Fruit fly (Drosophila melanogaster) whole organism, embryonic: Measurements from ENCODE around the gene Pebp1.

Source experiments
- BEAF-32 ChIP-seq: fragments of 200-800 bp; sonication (Bioruptor generic); optimal IDR thresholded peaks from 3 replicates; lab custom pipeline; 2017; ENCODE audit warnings: missing biosample characterization, missing genetic modification characterization, mild to moderate bottlenecking, moderate library complexity, missing genetic modification reagents
- CG10147 ChIP-seq: fragments of 200-800 bp; sonication (Bioruptor generic); optimal IDR thresholded peaks from 2 replicates; lab custom pipeline; 2019; ENCODE audit warnings: missing biosample characterization, mild to moderate bottlenecking, missing genetic modification characterization, moderate library complexity
- CG10267 ChIP-seq: fragments of 200-800 bp; sonication (Bioruptor generic); optimal IDR thresholded peaks from 2 replicates; lab custom pipeline; 2018; ENCODE audit warnings: missing biosample characterization, mild to moderate bottlenecking, missing genetic modification characterization, moderate library complexity
- CG11560 ChIP-seq: fragments of 200-800 bp; sonication (Bioruptor generic); IDR thresholded peaks from 3 replicates; pipeline ENCODE4 v1.3.6; 2022; ENCODE audit warnings: missing biosample characterization, missing genetic modification characterization
- CG12219 ChIP-seq: fragments of 200-800 bp; sonication (Bioruptor generic); optimal IDR thresholded peaks from 3 replicates; lab custom pipeline; 2018; ENCODE audit warnings: missing biosample characterization, mild to moderate bottlenecking, missing genetic modification characterization
- CG12942 ChIP-seq: fragments of 200-800 bp; sonication (Bioruptor generic); optimal IDR thresholded peaks from 3 replicates; lab custom pipeline; 2016; ENCODE audit warnings: missing biosample characterization, missing genetic modification characterization
- CG13296 ChIP-seq: fragments of 200-800 bp; sonication (Bioruptor generic); optimal IDR thresholded peaks from 3 replicates; lab custom pipeline; 2018; ENCODE audit warnings: missing biosample characterization, mild to moderate bottlenecking, missing genetic modification characterization
- CG15073 ChIP-seq: fragments of 200-800 bp; sonication (Bioruptor generic); optimal IDR thresholded peaks from 2 replicates; lab custom pipeline; 2016; ENCODE audit warnings: missing biosample characterization, missing genetic modification characterization
- CG16813 ChIP-seq: fragments of 200-800 bp; sonication (Bioruptor generic); IDR thresholded peaks from 3 replicates; pipeline ENCODE4 v1.3.6; 2022; ENCODE audit warnings: missing biosample characterization, missing genetic modification characterization; ENCODE audit not compliant: partially characterized antibody
- CG18599 ChIP-seq: fragments of 200-800 bp; sonication (Bioruptor generic); optimal IDR thresholded peaks from 3 replicates; lab custom pipeline; 2017; ENCODE audit warnings: missing biosample characterization, missing genetic modification characterization, mild to moderate bottlenecking, moderate library complexity, missing genetic modification reagents
- CG18764 ChIP-seq: fragments of 200-800 bp; sonication (Bioruptor generic); optimal IDR thresholded peaks from 3 replicates; lab custom pipeline; 2016; ENCODE audit warnings: missing biosample characterization, missing genetic modification characterization
- CG2202 ChIP-seq: fragments of 200-800 bp; sonication (Bioruptor generic); optimal IDR thresholded peaks from 2 replicates; lab custom pipeline; 2018; ENCODE audit warnings: missing biosample characterization, mild to moderate bottlenecking, missing genetic modification characterization
- CG2678 ChIP-seq: fragments of 200-800 bp; sonication (Bioruptor generic); optimal IDR thresholded peaks from 3 replicates; lab custom pipeline; 2019; ENCODE audit warnings: missing biosample characterization, mild to moderate bottlenecking, missing genetic modification characterization, moderate library complexity
- CG30403 ChIP-seq: fragments of 200-800 bp; sonication (Bioruptor generic); optimal IDR thresholded peaks from 3 replicates; lab custom pipeline; 2016; ENCODE audit warnings: missing biosample characterization, missing genetic modification characterization
- CG34376 ChIP-seq: fragments of 200-800 bp; sonication (Bioruptor generic); optimal IDR thresholded peaks from 2 replicates; lab custom pipeline; 2018; ENCODE audit warnings: missing biosample characterization, mild to moderate bottlenecking, missing genetic modification characterization
- CG42726 ChIP-seq: fragments of 200-800 bp; sonication (Bioruptor generic); IDR thresholded peaks from 2 replicates; pipeline ENCODE4 v1.3.6; 2022; ENCODE audit warnings: missing biosample characterization, missing genetic modification characterization; ENCODE audit not compliant: partially characterized antibody
- CG43689 ChIP-seq: fragments of 200-800 bp; sonication (Bioruptor generic); IDR thresholded peaks from 2 replicates; pipeline ENCODE4 v1.3.6; 2022; ENCODE audit warnings: missing biosample characterization, missing genetic modification characterization
- CG4617 ChIP-seq: fragments of 200-800 bp; sonication (Bioruptor generic); optimal IDR thresholded peaks from 3 replicates; lab custom pipeline; 2016; ENCODE audit warnings: missing biosample characterization, missing genetic modification characterization, borderline replicate concordance
- CG6791 ChIP-seq: fragments of 200-800 bp; sonication (Bioruptor generic); IDR thresholded peaks from 3 replicates; pipeline ENCODE4 v1.3.6; 2022; ENCODE audit warnings: missing biosample characterization, missing genetic modification characterization; ENCODE audit not compliant: partially characterized antibody
- CoRest ChIP-seq: fragments of 200-800 bp; sonication (Bioruptor generic); optimal IDR thresholded peaks from 3 replicates; lab custom pipeline; 2018; ENCODE audit warnings: missing biosample characterization, mild to moderate bottlenecking, missing genetic modification characterization, moderate library complexity
- CrebB ChIP-seq: fragments of 200-800 bp; sonication (Bioruptor generic); optimal IDR thresholded peaks from 3 replicates; lab custom pipeline; 2018; ENCODE audit warnings: missing biosample characterization, mild to moderate bottlenecking, missing genetic modification characterization
- Dek ChIP-seq: fragments of 200-800 bp; sonication (Bioruptor generic); optimal IDR thresholded peaks from 3 replicates; lab custom pipeline; 2019; ENCODE audit warnings: missing biosample characterization, mild to moderate bottlenecking, missing genetic modification characterization, moderate library complexity
- Ets65A ChIP-seq: fragments of 200-800 bp; sonication (Bioruptor generic); peaks from one replicate; lab custom pipeline; 2016; ENCODE audit warnings: missing biosample characterization, missing genetic modification characterization
- Fer2 ChIP-seq: fragments of 200-800 bp; sonication (Bioruptor generic); optimal IDR thresholded peaks from 2 replicates; lab custom pipeline; 2018; ENCODE audit warnings: missing biosample characterization, mild to moderate bottlenecking, missing genetic modification characterization, moderate library complexity
- HLH4C ChIP-seq: fragments of 200-800 bp; sonication (Bioruptor generic); IDR thresholded peaks from 3 replicates; pipeline ENCODE4 v1.3.6; 2022; ENCODE audit warnings: missing biosample characterization, missing genetic modification characterization; ENCODE audit not compliant: partially characterized antibody
- Hr78 ChIP-seq, 2 experiments: fragments of 200-800 bp in 1 of 2; fragments of >200 bp in 1 of 2; sonication (Bioruptor generic) in 1 of 2; optimal IDR thresholded peaks; 2 replicates each; lab custom pipeline; 2017 to 2019; ENCODE audit warnings: missing biosample characterization in 2 of 2, missing genetic modification characterization in 2 of 2, mild to moderate bottlenecking in 1 of 2, moderate library complexity in 1 of 2
- Med ChIP-seq: fragments of 200-800 bp; sonication (Bioruptor generic); peaks from one replicate; lab custom pipeline; 2016; ENCODE audit warnings: missing biosample characterization, missing genetic modification characterization, mild to moderate bottlenecking, inconsistent platforms, moderate library complexity
- Opbp ChIP-seq: fragments of 200-800 bp; sonication (Bioruptor generic); IDR thresholded peaks from 3 replicates; pipeline ENCODE4 v1.3.6; 2022; ENCODE audit warnings: missing biosample characterization, missing genetic modification characterization; ENCODE audit not compliant: partially characterized antibody
- Sin3A ChIP-seq: fragments of >200 bp; optimal IDR thresholded peaks from 2 replicates; lab custom pipeline; 2018
- Xbp1 ChIP-seq: fragments of 200-800 bp; sonication (Bioruptor generic); optimal IDR thresholded peaks from 3 replicates; lab custom pipeline; 2016; ENCODE audit warnings: missing biosample characterization, mild to moderate bottlenecking, missing genetic modification characterization
- ac ChIP-seq: fragments of 200-800 bp; sonication (Bioruptor generic); optimal IDR thresholded peaks from 3 replicates; lab custom pipeline; 2017; ENCODE audit warnings: missing biosample characterization, mild to moderate bottlenecking, missing genetic modification characterization
- ap ChIP-seq: fragments of 200-800 bp; sonication (Bioruptor generic); IDR thresholded peaks from 2 replicates; pipeline ENCODE4 v1.3.6; 2022; ENCODE audit warnings: missing biosample characterization, missing genetic modification characterization
- bigmax ChIP-seq: fragments of 200-800 bp; sonication (Bioruptor generic); optimal IDR thresholded peaks from 2 replicates; lab custom pipeline; 2018; ENCODE audit warnings: missing biosample characterization, mild to moderate bottlenecking, missing genetic modification characterization
- bsh ChIP-seq, 2 experiments: fragments of 200-800 bp; sonication (Bioruptor generic); optimal IDR thresholded peaks; 2 replicates each; lab custom pipeline; 2017 to 2018; ENCODE audit warnings: mild to moderate bottlenecking in 2 of 2, missing biosample characterization in 2 of 2, missing genetic modification characterization in 2 of 2, moderate library complexity in 1 of 2
- ewg ChIP-seq: fragments of 200-800 bp; sonication (Bioruptor generic); optimal IDR thresholded peaks from 3 replicates; lab custom pipeline; 2017; ENCODE audit warnings: mild to moderate bottlenecking, missing biosample characterization, missing genetic modification reagents, missing genetic modification characterization
- fd102C ChIP-seq: fragments of 200-800 bp; sonication (Bioruptor generic); optimal IDR thresholded peaks from 2 replicates; lab custom pipeline; 2018; ENCODE audit warnings: missing biosample characterization, mild to moderate bottlenecking, missing genetic modification characterization, moderate library complexity
- gcm2 ChIP-seq: fragments of 200-800 bp; sonication (Bioruptor generic); optimal IDR thresholded peaks from 2 replicates; lab custom pipeline; 2016; ENCODE audit warnings: missing biosample characterization, missing genetic modification characterization
- her ChIP-seq: fragments of 200-800 bp; sonication (Bioruptor generic); optimal IDR thresholded peaks from 2 replicates; lab custom pipeline; 2016; ENCODE audit warnings: missing biosample characterization, missing genetic modification characterization
- insv ChIP-seq, 2 experiments: fragments of 200-800 bp; sonication (Bioruptor generic); optimal IDR thresholded peaks; 3 replicates each; lab custom pipeline; 2016 to 2018; ENCODE audit warnings: missing biosample characterization in 2 of 2, missing genetic modification characterization in 2 of 2
- onecut ChIP-seq: fragments of 200-800 bp; sonication (Bioruptor generic); IDR thresholded peaks from 2 replicates; pipeline ENCODE4 v1.3.6; 2022; ENCODE audit warnings: missing biosample characterization, missing genetic modification characterization
- sc ChIP-seq, 3 experiments: fragments of >200 bp in 2 of 3; fragments of 200-800 bp in 1 of 3; sonication (Bioruptor generic) in 1 of 3; optimal IDR thresholded peaks; 2 replicates in 2 of 3; 3 replicates in 1 of 3; lab custom pipeline; 2017; ENCODE audit warnings: mild to moderate bottlenecking in 1 of 3, missing biosample characterization in 1 of 3, missing genetic modification characterization in 1 of 3, missing genetic modification reagents in 1 of 3
- seq ChIP-seq: fragments of 200-800 bp; sonication (Bioruptor generic); IDR thresholded peaks from 2 replicates; pipeline ENCODE4 v1.3.6; 2022; ENCODE audit warnings: missing biosample characterization, missing genetic modification characterization
- slbo ChIP-seq: fragments of 200-800 bp; sonication (Bioruptor generic); IDR thresholded peaks from 2 replicates; pipeline ENCODE4 v1.3.6; 2022; ENCODE audit warnings: missing biosample characterization, missing genetic modification characterization
- sqz ChIP-seq: fragments of 200-800 bp; sonication (Bioruptor generic); optimal IDR thresholded peaks from 3 replicates; lab custom pipeline; 2018; ENCODE audit warnings: missing biosample characterization, mild to moderate bottlenecking, missing genetic modification characterization
- tin ChIP-seq: fragments of 200-800 bp; sonication (Bioruptor generic); optimal IDR thresholded peaks from 3 replicates; lab custom pipeline; 2016; ENCODE audit warnings: missing biosample characterization, missing genetic modification characterization
- zf30C ChIP-seq: fragments of 200-800 bp; sonication (Bioruptor generic); optimal IDR thresholded peaks from 3 replicates; lab custom pipeline; 2018; ENCODE audit warnings: missing biosample characterization, mild to moderate bottlenecking, missing genetic modification characterization
- zfh1 ChIP-seq: fragments of 200-800 bp; sonication (Bioruptor generic); IDR thresholded peaks from 3 replicates; pipeline ENCODE4 v1.3.6; 2022; ENCODE audit warnings: missing biosample characterization, missing genetic modification characterization

The Pebp1 gene

DNA sequence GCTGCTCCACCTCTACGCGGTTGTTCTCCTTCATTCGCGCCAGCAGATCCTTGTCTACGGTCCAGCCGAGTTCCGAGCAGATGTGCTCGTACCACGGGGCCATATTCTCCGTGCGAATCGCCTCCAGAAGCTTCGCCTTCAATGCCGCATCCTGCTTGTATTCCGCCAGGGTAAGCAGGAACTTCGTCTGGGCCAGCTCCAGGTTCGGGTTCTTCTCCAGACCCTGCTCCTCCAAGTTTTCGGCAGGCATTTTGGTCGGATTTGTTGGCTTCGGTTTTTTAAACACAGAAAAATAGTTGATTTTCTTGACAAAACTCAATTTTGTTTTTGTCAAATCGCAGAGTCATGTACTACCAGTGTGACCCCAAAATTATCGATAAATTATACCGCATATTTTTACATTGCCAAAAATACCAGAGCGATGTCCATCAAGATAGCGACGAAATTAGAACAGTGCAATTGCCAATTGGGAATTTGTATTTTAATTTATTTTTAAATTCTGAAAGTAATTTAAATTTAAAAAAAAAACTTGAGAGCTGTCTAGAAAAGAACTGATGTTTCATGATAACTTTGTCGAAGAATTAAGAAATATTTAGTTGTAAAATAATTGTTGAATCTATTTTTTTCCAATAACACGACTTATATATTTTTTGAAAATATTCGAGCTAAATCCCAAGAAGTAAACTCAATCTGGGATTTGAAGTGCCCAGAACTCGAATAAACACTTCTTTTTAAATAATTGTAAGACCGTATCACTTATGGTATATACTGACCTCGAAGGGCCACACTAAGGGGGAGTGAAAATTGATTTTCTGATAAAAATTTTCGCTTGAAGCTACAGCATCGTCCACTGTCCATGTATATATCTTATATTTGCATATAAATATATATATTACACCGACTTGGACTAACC is 3.9 kb upstream of the Pebp1 start, which contains the start of the genes Rpn7 and AP-2mu (continued):
- TF ChIP-seq CG2202 (tag; lab: Kevin White, UChicago) (no peak), her (no peak), onecut (peak; percentile 85), CG43689 (GFP tag; lab: Robert Waterston, UW) (no peak), CrebB (tag; lab: Kevin White, UChicago) (no peak), CG10267 (tag; lab: Kevin White, UChicago) (peak; percentile 55), CG34376 (GFP tag; lab: Kevin White, UChicago) (no peak), ewg (GFP tag; lab: Kevin White, UChicago) (no peak), CG15073 (GFP tag; lab: Kevin White, UChicago) (no peak), bigmax (GFP tag; lab: Kevin White, UChicago) (no peak), CG6791 (no peak), seq (GFP tag; lab: Robert Waterston, UW) (no peak), sc (optimal IDR thresholded peaks at IDR 0.05; lab: Kevin White, UChicago) (no peak), sc (GFP tag; optimal IDR thresholded peaks at IDR 0.05; lab: Kevin White, UChicago) (no peak), CG18764 (GFP tag; lab: Kevin White, UChicago) (no peak), CG12219 (GFP tag; lab: Kevin White, UChicago) (no peak), slbo (GFP tag; lab: Robert Waterston, UW) (peak; percentile 11; the same call in 1 of the 2 replicates), BEAF-32 (GFP tag; lab: Kevin White, UChicago) (peak; percentile 45), CG2678 (tag; lab: Kevin White, UChicago) (peak; percentile 13), bsh (GFP tag; optimal IDR thresholded peaks at IDR 0.05; lab: Kevin White, UChicago) (no peak), Opbp (GFP tag; lab: Robert Waterston, UW) (no peak), ap (GFP tag; lab: Robert Waterston, UW) (no peak), CG11560 (tag; lab: Robert Waterston, UW) (no peak), zfh1 (GFP tag; lab: Robert Waterston, UW) (no peak), Xbp1 (GFP tag; lab: Kevin White, UChicago) (peak; percentile 30), CoRest (tag; lab: Kevin White, UChicago) (peak; percentile 53), Fer2 (tag; lab: Kevin White, UChicago) (no peak), CG10147 (GFP tag; lab: Kevin White, UChicago) (no peak), CG16813 (no peak), gcm2 (no peak), Dek (tag; lab: Kevin White, UChicago) (peak; percentile 29), CG30403 (GFP tag; lab: Kevin White, UChicago) (peak; percentile 54), fd102C (no peak), Med (peak; percentile 54), ac (GFP tag; lab: Kevin White, UChicago) (no peak), zf30C (GFP tag; lab: Kevin White, UChicago) (no peak), HLH4C (no peak), Ets65A (peak; percentile 16), CG12942 (GFP tag; lab: Kevin White, UChicago) (no peak), tin (no peak), Hr78 (GFP tag; optimal IDR thresholded peaks at IDR 0.05; lab: Kevin White, UChicago) (no peak), CG42726 (no peak), sqz (no peak), CG18599 (GFP tag; lab: Kevin White, UChicago) (no peak), insv (GFP tag; optimal IDR thresholded peaks at IDR 0.05; lab: Kevin White, UChicago) (peak in 1 of 2 experiments; percentile 93), Sin3A (no peak), CG4617 (GFP tag; lab: Kevin White, UChicago) (peak; percentile 11), CG13296 (GFP tag; lab: Kevin White, UChicago) (no peak)
